Fruit fly (Drosophila melanogaster) whole organism, adult: Measurements from ENCODE around the gene Nlg2.

Experiments
- CG11617 ChIP-seq: fragments of 200-800 bp; sonication (Bioruptor generic); optimal IDR thresholded peaks from 2 replicates; lab custom pipeline; 2017; ENCODE audit warnings: mild to moderate bottlenecking, missing biosample characterization, missing genetic modification reagents, missing genetic modification characterization
- CG12768 ChIP-seq: fragments of 200-800 bp; sonication (Bioruptor generic); optimal IDR thresholded peaks from 2 replicates; lab custom pipeline; 2017; ENCODE audit warnings: missing biosample characterization, missing genetic modification characterization, mild to moderate bottlenecking, moderate library complexity, missing genetic modification reagents
- CG14711 ChIP-seq: fragments of 200-800 bp; sonication (Bioruptor generic); optimal IDR thresholded peaks from 2 replicates; lab custom pipeline; 2018; ENCODE audit warnings: missing biosample characterization, mild to moderate bottlenecking, missing genetic modification characterization, moderate library complexity
- CG1620 ChIP-seq: fragments of 200-800 bp; sonication (Bioruptor generic); optimal IDR thresholded peaks from 2 replicates; lab custom pipeline; 2016; ENCODE audit warnings: missing biosample characterization, missing genetic modification characterization
- CG33017 ChIP-seq: fragments of 200-800 bp; sonication (Bioruptor generic); optimal IDR thresholded peaks from 2 replicates; lab custom pipeline; 2018; ENCODE audit warnings: missing biosample characterization, mild to moderate bottlenecking, missing genetic modification characterization, moderate library complexity
- CG5204 ChIP-seq: fragments of 200-800 bp; sonication (Bioruptor generic); optimal IDR thresholded peaks from 2 replicates; lab custom pipeline; 2016; ENCODE audit warnings: missing biosample characterization, missing genetic modification characterization
- CG7045 ChIP-seq: fragments of 200-800 bp; sonication (Bioruptor generic); optimal IDR thresholded peaks from 2 replicates; lab custom pipeline; 2017; ENCODE audit warnings: missing biosample characterization, mild to moderate bottlenecking, missing genetic modification characterization
- CG7101 ChIP-seq: fragments of 200-800 bp; sonication (Bioruptor generic); optimal IDR thresholded peaks from 2 replicates; lab custom pipeline; 2018; ENCODE audit warnings: missing biosample characterization, mild to moderate bottlenecking, missing genetic modification characterization, moderate library complexity
- Clk ChIP-seq: fragments of 200-800 bp; sonication (Bioruptor generic); optimal IDR thresholded peaks from 2 replicates; lab custom pipeline; 2017; ENCODE audit warnings: missing biosample characterization, missing genetic modification characterization
- Crg-1 ChIP-seq: fragments of 200-800 bp; sonication (Bioruptor generic); optimal IDR thresholded peaks from 2 replicates; lab custom pipeline; 2016; ENCODE audit warnings: missing biosample characterization, missing genetic modification characterization
- Hr96 ChIP-seq: fragments of 200-800 bp; sonication (Bioruptor generic); optimal IDR thresholded peaks from 2 replicates; lab custom pipeline; 2016; ENCODE audit warnings: missing biosample characterization, missing genetic modification characterization
- Mnt ChIP-seq: fragments of 200-800 bp; sonication (Bioruptor generic); optimal IDR thresholded peaks from 2 replicates; lab custom pipeline; 2016; ENCODE audit warnings: missing biosample characterization, mild to moderate bottlenecking, missing genetic modification characterization
- bab1 ChIP-seq: fragments of 200-800 bp; sonication (Bioruptor generic); optimal IDR thresholded peaks from 3 replicates; lab custom pipeline; 2019; ENCODE audit warnings: missing biosample characterization, mild to moderate bottlenecking, missing genetic modification characterization, moderate library complexity
- cic ChIP-seq: fragments of 200-800 bp; sonication (Bioruptor generic); optimal IDR thresholded peaks from 2 replicates; lab custom pipeline; 2017; ENCODE audit warnings: missing biosample characterization, mild to moderate bottlenecking, missing genetic modification characterization, moderate library complexity
- cnc ChIP-seq, 2 experiments: fragments of >200 bp; optimal IDR thresholded peaks; 2 replicates each; lab custom pipeline; 2017
- kay ChIP-seq: fragments of 200-800 bp; sonication (Bioruptor generic); peaks from one replicate; lab custom pipeline; 2016; ENCODE audit warnings: missing biosample characterization, missing genetic modification characterization, borderline replicate concordance
- ovo ChIP-seq: fragments of 200-800 bp; sonication (Bioruptor generic); optimal IDR thresholded peaks from 2 replicates; lab custom pipeline; 2016; ENCODE audit warnings: missing biosample characterization, missing genetic modification characterization
- pad ChIP-seq: fragments of 200-800 bp; sonication (Bioruptor generic); optimal IDR thresholded peaks from 3 replicates; lab custom pipeline; 2017; ENCODE audit warnings: missing biosample characterization, missing genetic modification characterization, mild to moderate bottlenecking, moderate library complexity, missing genetic modification reagents
- tj ChIP-seq: fragments of 200-800 bp; sonication (Bioruptor generic); optimal IDR thresholded peaks from 3 replicates; lab custom pipeline; 2017; ENCODE audit warnings: missing biosample characterization, mild to moderate bottlenecking, missing genetic modification characterization, moderate library complexity
- toe ChIP-seq: fragments of 200-800 bp; sonication (Bioruptor generic); optimal IDR thresholded peaks from 2 replicates; lab custom pipeline; 2016; ENCODE audit warnings: missing biosample characterization, missing genetic modification characterization

Gene Nlg2

dm6 chr2L:6874526-6875198, at the start of gene Nlg2:
Gene Nlg2, plus strand, starts transcription at chr2L:6874900.
- TF ChIP-seq CG7045 (GFP tag; lab: Kevin White, UChicago) (peak; percentile 62), CG33017 (tag; lab: Kevin White, UChicago) (peak; percentile 16), Hr96 (no peak), CG12768 (peak; percentile 42), CG11617 (GFP tag; lab: Kevin White, UChicago) (peak; percentile 12), cnc (optimal IDR thresholded peaks at IDR 0.05; lab: Kevin White, UChicago) (no peak)

DNA sequence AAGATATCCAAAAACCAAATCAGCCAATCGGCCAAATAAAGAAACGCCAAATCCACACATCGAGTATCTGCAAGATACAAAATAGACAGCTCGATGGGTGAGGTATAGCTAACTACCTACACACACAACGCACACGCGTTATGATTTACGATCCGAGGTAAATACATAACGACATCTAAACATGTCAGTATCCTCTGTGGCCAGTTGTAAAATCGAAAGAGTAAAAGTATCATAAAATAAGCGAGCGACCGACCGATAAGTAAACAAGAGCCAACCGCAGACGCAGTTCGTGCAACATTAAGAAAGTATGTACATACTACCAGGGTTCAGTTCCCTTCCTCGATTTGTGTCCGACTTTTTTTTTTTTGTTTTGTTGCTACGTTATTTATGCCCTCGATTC, 48.4 kb upstream of the Nlg2 start:
- no peak for TF ChIP-seq cnc (optimal IDR thresholded peaks at IDR 0.05; lab: Kevin White, UChicago)
- TF ChIP-seq CG11617 (GFP tag; lab: Kevin White, UChicago), result no peak
- TF ChIP-seq pad, result no peak
- TF ChIP-seq CG5204 (GFP tag; lab: Kevin White, UChicago), result no peak
- no peak for TF ChIP-seq ovo (GFP tag; lab: Kevin White, UChicago)
- TF ChIP-seq CG1620 (GFP tag; lab: Kevin White, UChicago), result no peak
- no peak for TF ChIP-seq Hr96
- TF ChIP-seq toe (GFP tag; lab: Kevin White, UChicago), result no peak
- no peak for TF ChIP-seq tj
- TF ChIP-seq CG14711 (tag; lab: Kevin White, UChicago), result no peak
- TF ChIP-seq bab1 (GFP tag; lab: Kevin White, UChicago), result no peak
- no peak for TF ChIP-seq Crg-1 (GFP tag; lab: Kevin White, UChicago)
- TF ChIP-seq CG33017 (tag; lab: Kevin White, UChicago), result no peak
- no peak for TF ChIP-seq Mnt
- TF ChIP-seq CG7045 (GFP tag; lab: Kevin White, UChicago), result no peak
- no peak for TF ChIP-seq kay (GFP tag; lab: Kevin White, UChicago)
- no peak for TF ChIP-seq CG12768
- no peak for TF ChIP-seq Clk (GFP tag; lab: Kevin White, UChicago)
- TF ChIP-seq cic (GFP tag; lab: Kevin White, UChicago), result no peak

dm6 chr2L:6827558-6828122, 47.1 kb upstream of the Nlg2 start:
- no peak for TF ChIP-seq cnc (optimal IDR thresholded peaks at IDR 0.05; lab: Kevin White, UChicago)
- TF ChIP-seq Clk (GFP tag; lab: Kevin White, UChicago), result no peak
- TF ChIP-seq kay (GFP tag; lab: Kevin White, UChicago), result no peak

DNA sequence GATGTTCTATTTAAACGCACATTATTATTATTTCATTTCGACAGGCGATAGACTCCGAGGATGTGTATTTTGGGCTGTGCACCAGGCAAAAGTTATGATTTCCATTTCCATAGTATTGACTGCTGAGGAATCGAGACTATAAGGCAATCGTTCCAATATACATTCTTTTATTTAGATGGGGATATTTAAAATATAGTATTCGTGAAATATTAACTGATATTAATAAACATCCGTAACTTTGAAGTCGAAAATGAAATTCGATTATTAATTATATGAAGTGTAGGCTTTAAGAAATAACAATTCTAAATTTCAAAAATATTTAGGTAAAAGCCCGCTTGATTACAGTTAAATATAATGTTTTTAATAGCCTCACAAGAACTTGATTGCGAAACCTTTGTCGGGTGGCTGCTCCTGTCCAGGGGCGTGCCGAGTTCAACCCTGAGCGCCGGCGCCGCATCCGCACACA, 44.4 kb upstream of the Nlg2 start:
- TF ChIP-seq toe (GFP tag; lab: Kevin White, UChicago) (no peak), CG33017 (tag; lab: Kevin White, UChicago) (no peak), CG11617 (GFP tag; lab: Kevin White, UChicago) (no peak), CG7101 (tag; lab: Kevin White, UChicago) (no peak), CG5204 (GFP tag; lab: Kevin White, UChicago) (no peak), CG12768 (no peak), tj (no peak), Hr96 (no peak), Clk (GFP tag; lab: Kevin White, UChicago) (no peak), CG7045 (GFP tag; lab: Kevin White, UChicago) (no peak), CG14711 (tag; lab: Kevin White, UChicago) (no peak)

DNA sequence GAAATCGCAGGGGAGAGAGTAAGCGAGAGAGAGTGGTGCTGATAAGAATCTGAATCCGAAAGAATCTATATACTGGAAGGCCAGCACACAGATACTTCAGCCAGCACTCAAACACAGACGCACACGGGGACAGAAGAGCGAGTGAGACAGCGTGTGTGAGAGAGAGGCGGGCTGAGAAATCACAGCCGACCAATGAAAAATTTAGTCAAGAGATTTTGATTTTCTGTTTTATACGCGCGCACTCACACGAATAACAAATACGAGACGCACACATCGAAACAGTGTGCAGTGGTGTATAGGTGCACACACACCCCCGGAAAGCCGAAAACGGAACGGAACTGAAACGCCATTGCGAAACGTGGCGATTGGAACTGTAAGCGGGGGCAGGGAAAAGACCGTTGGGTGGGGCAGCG, 41.0 kb upstream of the Nlg2 start:
- TF ChIP-seq pad, result peak; percentile 21
- TF ChIP-seq CG7101 (tag; lab: Kevin White, UChicago), result no peak

DNA sequence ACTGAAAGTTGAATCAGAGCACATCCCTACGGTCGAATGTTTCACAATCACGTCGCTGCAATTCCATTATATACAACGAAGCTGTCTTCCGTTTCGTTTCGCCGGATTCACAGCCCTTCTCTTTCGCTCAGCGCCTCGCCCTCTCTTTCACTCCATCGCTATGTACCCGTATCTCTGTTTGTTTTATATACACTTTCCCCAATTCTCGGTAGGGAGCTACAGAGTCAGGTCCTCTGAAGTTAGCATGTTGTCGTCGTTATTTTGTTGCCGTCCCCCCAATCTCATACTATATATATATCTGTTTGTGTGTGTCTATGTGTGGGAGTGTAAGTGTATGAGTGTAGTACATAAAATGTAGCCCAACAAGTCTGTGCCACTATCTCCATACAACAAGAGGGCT, 38.6 kb upstream of the Nlg2 start:
- TF ChIP-seq tj (no peak), CG1620 (GFP tag; lab: Kevin White, UChicago) (no peak), CG7101 (tag; lab: Kevin White, UChicago) (no peak), CG5204 (GFP tag; lab: Kevin White, UChicago) (no peak), toe (GFP tag; lab: Kevin White, UChicago) (no peak), cnc (optimal IDR thresholded peaks at IDR 0.05; lab: Kevin White, UChicago) (no peak), ovo (GFP tag; lab: Kevin White, UChicago) (no peak), kay (GFP tag; lab: Kevin White, UChicago) (no peak), CG7045 (GFP tag; lab: Kevin White, UChicago) (no peak), Clk (GFP tag; lab: Kevin White, UChicago) (no peak), CG11617 (GFP tag; lab: Kevin White, UChicago) (no peak), CG14711 (tag; lab: Kevin White, UChicago) (no peak), Mnt (no peak), cic (GFP tag; lab: Kevin White, UChicago) (no peak), Hr96 (no peak), pad (no peak)

- TF ChIP-seq CG33017 (tag; lab: Kevin White, UChicago), result no peak
Measured at dm6 chr2L:6837829-6838228, 36.9 kb upstream of the Nlg2 start.
